Fruit fly (Drosophila melanogaster): Measurements from ENCODE around the gene ebd1.
A peak's percentile ranks its signal among the peaks of the same experiment; 100 is the strongest.

ebd1 gene

dm6 chr3L:640324-640974, 44.9 kb downstream of the ebd1 start (continued):
- TF ChIP-seq Hnf4 (GFP tag; optimal IDR thresholded peaks at IDR 0.05) (peak; percentile 85), Sp1 (GFP tag; optimal IDR thresholded peaks at IDR 0.05) (peak; percentile 90), psq (GFP tag; optimal IDR thresholded peaks at IDR 0.05) (peak; percentile 94), foxo (GFP tag; optimal IDR thresholded peaks at IDR 0.05) (peak in 1 of 2 experiments; percentile 94), tai (GFP tag; optimal IDR thresholded peaks at IDR 0.05) (peak; percentile 75)

dm6 chr3L:639460-640103, 45.8 kb downstream of the ebd1 start:
- peak; percentile 31 for TF ChIP-seq Dif (GFP tag; optimal IDR thresholded peaks at IDR 0.05; ENCODE audit: partially characterized antibody)
- TF ChIP-seq dmrt93B (GFP tag; optimal IDR thresholded peaks at IDR 0.05) = no peak
- peak; percentile 58 for TF ChIP-seq Dfd (GFP tag; optimal IDR thresholded peaks at IDR 0.05)
- no peak for TF ChIP-seq Sp1 (GFP tag; optimal IDR thresholded peaks at IDR 0.05)
- no peak for TF ChIP-seq Myc (optimal IDR thresholded peaks at IDR 0.05)
- no peak for TF ChIP-seq lola (GFP tag; optimal IDR thresholded peaks at IDR 0.05)
- no peak for TF ChIP-seq brk (GFP tag; optimal IDR thresholded peaks at IDR 0.05)
- TF ChIP-seq OdsH (GFP tag; optimal IDR thresholded peaks at IDR 0.05) = no peak

DNA sequence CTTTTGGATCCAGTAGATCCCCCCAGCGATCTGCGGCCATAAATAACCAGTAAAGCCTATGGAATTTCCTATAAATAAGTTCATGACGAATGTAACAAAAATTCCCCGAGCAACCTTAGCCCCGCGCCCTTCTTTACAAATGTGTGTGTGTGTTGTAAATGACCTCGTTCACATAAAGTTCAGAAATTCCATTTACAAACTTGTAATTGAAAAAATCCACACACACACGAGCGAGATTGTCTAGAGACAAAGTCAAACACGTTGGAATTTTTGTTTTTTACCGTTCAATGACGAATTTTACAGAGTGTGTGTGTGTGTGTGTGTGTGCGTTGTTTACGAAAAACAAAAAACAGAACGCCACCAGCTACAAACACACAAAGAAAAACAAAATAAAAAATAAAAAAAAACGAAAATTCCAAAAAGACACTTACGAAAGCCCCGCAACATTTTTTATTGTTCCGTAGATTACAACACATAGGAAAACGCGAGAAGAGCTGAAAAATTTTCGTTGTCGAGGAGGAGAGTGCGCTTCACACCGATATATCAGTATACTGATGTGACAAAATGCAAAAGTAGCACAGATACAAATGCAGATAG, 46.5 kb downstream of the ebd1 start:
- TF ChIP-seq CG32264 (GFP tag; optimal IDR thresholded peaks at IDR 0.05) (no peak), Sp1 (GFP tag; optimal IDR thresholded peaks at IDR 0.05) (peak; percentile 71), Rel (GFP tag; optimal IDR thresholded peaks at IDR 0.05) (no peak), Rel (tag; optimal IDR thresholded peaks at IDR 0.05) (peak; percentile 37), Mio (GFP tag; optimal IDR thresholded peaks at IDR 0.05) (no peak)

dm6 chr3L:638031-638414, 47.3 kb downstream of the ebd1 start:
- no peak for TF ChIP-seq tai (GFP tag; optimal IDR thresholded peaks at IDR 0.05)
- TF ChIP-seq Sp1 (GFP tag; optimal IDR thresholded peaks at IDR 0.05) = no peak
- no peak for TF ChIP-seq Hr83 (GFP tag; optimal IDR thresholded peaks at IDR 0.05; ENCODE audit: poor library complexity, severe bottlenecking)
- no peak for TF ChIP-seq rgr (GFP tag; optimal IDR thresholded peaks at IDR 0.05)
- no peak for TF ChIP-seq Mio (GFP tag; optimal IDR thresholded peaks at IDR 0.05)
- no peak for TF ChIP-seq dmrt93B (GFP tag; optimal IDR thresholded peaks at IDR 0.05)
- no peak for TF ChIP-seq Myc (optimal IDR thresholded peaks at IDR 0.05)
- no peak for TF ChIP-seq psq (GFP tag; optimal IDR thresholded peaks at IDR 0.05)
- TF ChIP-seq dsf (GFP tag; optimal IDR thresholded peaks at IDR 0.05; ENCODE audit: borderline replicate concordance) = no peak
- no peak for TF ChIP-seq foxo (GFP tag; optimal IDR thresholded peaks at IDR 0.05)
- TF ChIP-seq CG9705 (GFP tag; optimal IDR thresholded peaks at IDR 0.05) = no peak
- no peak for TF ChIP-seq Abd-B (GFP tag; optimal IDR thresholded peaks at IDR 0.05)
- TF ChIP-seq usp (GFP tag; optimal IDR thresholded peaks at IDR 0.05) = no peak
- no peak for TF ChIP-seq GATAd (GFP tag; optimal IDR thresholded peaks at IDR 0.05)
- TF ChIP-seq N (GFP tag; optimal IDR thresholded peaks at IDR 0.05) = no peak
- TF ChIP-seq pan (optimal IDR thresholded peaks at IDR 0.05) = no peak
- no peak for TF ChIP-seq Dif (GFP tag; optimal IDR thresholded peaks at IDR 0.05; ENCODE audit: partially characterized antibody)
- TF ChIP-seq HLH106 (tag; optimal IDR thresholded peaks at IDR 0.05) = no peak
- no peak for TF ChIP-seq jim (GFP tag; optimal IDR thresholded peaks at IDR 0.05)
- TF ChIP-seq Hnf4 (GFP tag; optimal IDR thresholded peaks at IDR 0.05) = no peak

DNA sequence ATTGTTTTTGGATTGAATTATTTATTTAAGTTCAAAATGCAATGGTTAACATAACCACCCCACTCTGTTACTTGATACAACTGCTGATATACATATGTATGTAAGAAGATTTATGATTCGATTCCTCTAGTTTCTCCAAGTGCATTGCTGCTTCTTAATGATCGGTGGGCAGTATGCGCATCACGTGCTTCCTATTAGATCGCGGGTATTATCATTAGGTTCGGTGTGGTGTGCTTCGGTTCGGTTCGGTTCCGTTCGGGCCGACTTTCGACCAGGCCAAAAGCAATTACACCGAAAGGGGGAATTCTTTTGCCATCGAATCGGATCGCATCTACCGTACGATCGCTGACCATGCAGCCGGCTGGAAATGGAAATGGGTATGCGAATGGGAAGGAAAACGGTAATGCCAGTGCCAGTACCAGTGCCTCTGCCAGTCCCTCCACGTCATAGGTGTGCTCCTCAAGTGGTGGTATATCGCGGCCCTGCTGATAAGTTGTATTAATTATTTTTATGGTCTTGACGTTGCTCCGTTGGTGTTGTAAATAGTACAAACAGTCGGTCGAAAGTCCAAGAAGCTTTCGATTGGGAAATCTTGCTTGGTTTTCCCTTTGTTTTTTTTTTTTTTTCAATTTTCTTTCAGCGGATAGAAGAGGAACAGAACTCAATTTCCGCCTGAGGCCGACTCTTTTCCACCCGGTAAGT, 47.9 kb downstream of the ebd1 start:
- TF ChIP-seq br (GFP tag; optimal IDR thresholded peaks at IDR 0.05) = no peak
- no peak for TF ChIP-seq Rel (GFP tag; optimal IDR thresholded peaks at IDR 0.05)
- peak; percentile 76 for TF ChIP-seq Rel (tag; optimal IDR thresholded peaks at IDR 0.05)

dm6 chr3L:636434-636833, 48.9 kb downstream of the ebd1 start:
- peak; percentile 3 for TF ChIP-seq OdsH (GFP tag; optimal IDR thresholded peaks at IDR 0.05)
- TF ChIP-seq Dfd (GFP tag; optimal IDR thresholded peaks at IDR 0.05) = no peak
- no peak for TF ChIP-seq pan (optimal IDR thresholded peaks at IDR 0.05)
- TF ChIP-seq Sp1 (GFP tag; optimal IDR thresholded peaks at IDR 0.05) = no peak
- no peak for TF ChIP-seq dsf (GFP tag; optimal IDR thresholded peaks at IDR 0.05; ENCODE audit: borderline replicate concordance)
- peak; percentile 34 for TF ChIP-seq fru (GFP tag; optimal IDR thresholded peaks at IDR 0.05)
- no peak for TF ChIP-seq tai (GFP tag; optimal IDR thresholded peaks at IDR 0.05)
- no peak for TF ChIP-seq woc (GFP tag; optimal IDR thresholded peaks at IDR 0.05)
- TF ChIP-seq CG9705 (GFP tag; optimal IDR thresholded peaks at IDR 0.05) = no peak
- no peak for TF ChIP-seq brk (GFP tag; optimal IDR thresholded peaks at IDR 0.05)
- TF ChIP-seq Vsx2 (GFP tag; optimal IDR thresholded peaks at IDR 0.05; ENCODE audit: partially characterized antibody) = no peak
- no peak for TF ChIP-seq N (GFP tag; optimal IDR thresholded peaks at IDR 0.05)
- no peak for TF ChIP-seq Rel (GFP tag; optimal IDR thresholded peaks at IDR 0.05)
- TF ChIP-seq Rel (tag; optimal IDR thresholded peaks at IDR 0.05) = no peak
- no peak for TF ChIP-seq Hr78 (GFP tag; optimal IDR thresholded peaks at IDR 0.05)
- TF ChIP-seq jim (GFP tag; optimal IDR thresholded peaks at IDR 0.05) = no peak
- no peak for TF ChIP-seq Mio (GFP tag; optimal IDR thresholded peaks at IDR 0.05)
- no peak for TF ChIP-seq dmrt93B (GFP tag; optimal IDR thresholded peaks at IDR 0.05)
- no peak for TF ChIP-seq lola (GFP tag; optimal IDR thresholded peaks at IDR 0.05)
- TF ChIP-seq Abd-B (GFP tag; optimal IDR thresholded peaks at IDR 0.05) = no peak
- TF ChIP-seq rgr (GFP tag; optimal IDR thresholded peaks at IDR 0.05) = peak; percentile 30
- no peak for TF ChIP-seq dl (GFP tag; optimal IDR thresholded peaks at IDR 0.05; ENCODE audit: insufficient read depth in 1 of 2, partially characterized antibody in 2 of 2)
- no peak for TF ChIP-seq CG32264 (GFP tag; optimal IDR thresholded peaks at IDR 0.05)
- TF ChIP-seq ey (GFP tag; optimal IDR thresholded peaks at IDR 0.05) = peak; percentile 27
